Fruit fly (Drosophila melanogaster): ENCODE results near the gene CG16989.

Gene CG16989

dm6 chrX:771431-772064, 21.4 kb upstream of the CG16989 start (continued):
- peak; percentile 52 for TF ChIP-seq CG2712 (tag; optimal IDR thresholded peaks at IDR 0.05)
- TF ChIP-seq Lpt (GFP tag; optimal IDR thresholded peaks at IDR 0.05): no peak
- peak; percentile 51 for TF ChIP-seq chn (GFP tag; optimal IDR thresholded peaks at IDR 0.05)
- peak; percentile 23 for TF ChIP-seq CG16815 (GFP tag; optimal IDR thresholded peaks at IDR 0.05)
- TF ChIP-seq rib (GFP tag; IDR thresholded peaks at IDR 0.05): no peak
- TF ChIP-seq Atf6 (GFP tag; IDR thresholded peaks at IDR 0.05): no peak
- TF ChIP-seq gt (GFP tag; IDR thresholded peaks at IDR 0.05): no peak
- TF ChIP-seq Xrp1 (GFP tag; IDR thresholded peaks at IDR 0.05): peak; percentile 72; the same call in 1 of the 2 replicates
- no peak for TF ChIP-seq trh (GFP tag; optimal IDR thresholded peaks at IDR 0.05)
- TF ChIP-seq H15 (GFP tag; IDR thresholded peaks at IDR 0.05): 0 out of 3 replicates have a peak, but pooled peaks have one; percentile 19
- TF ChIP-seq sc (optimal IDR thresholded peaks at IDR 0.05): no peak
- no peak for TF ChIP-seq sc (GFP tag; optimal IDR thresholded peaks at IDR 0.05)
- peak; percentile 55 for TF ChIP-seq CG11504 (tag; optimal IDR thresholded peaks at IDR 0.05)
- TF ChIP-seq mam (GFP tag; optimal IDR thresholded peaks at IDR 0.05): no peak
- 0 out of 2 replicates have a peak, but pooled peaks have one; percentile 20 for TF ChIP-seq peb (GFP tag; IDR thresholded peaks at IDR 0.05)
- no peak for TF ChIP-seq CG14667 (GFP tag; IDR thresholded peaks at IDR 0.05)
- no peak for TF ChIP-seq CG18011 (GFP tag; optimal IDR thresholded peaks at IDR 0.05)
- no peak for TF ChIP-seq lov (optimal IDR thresholded peaks at IDR 0.05)
- 0 out of 3 replicates have a peak, but pooled peaks have one; percentile 50 for TF ChIP-seq lov (GFP tag; IDR thresholded peaks at IDR 0.05)
- no peak for TF ChIP-seq nom (GFP tag; optimal IDR thresholded peaks at IDR 0.05)
- no peak for TF ChIP-seq vnd (GFP tag; IDR thresholded peaks at IDR 0.05; ENCODE audit: partially characterized antibody)
- no peak for TF ChIP-seq CG16779 (GFP tag; IDR thresholded peaks at IDR 0.05)
- no peak for TF ChIP-seq nau (GFP tag; optimal IDR thresholded peaks at IDR 0.05)
- TF ChIP-seq Rfx (GFP tag; IDR thresholded peaks at IDR 0.05): no peak
- no peak for TF ChIP-seq emc (GFP tag; optimal IDR thresholded peaks at IDR 0.05)
- TF ChIP-seq so (GFP tag; IDR thresholded peaks at IDR 0.05): 0 out of 3 replicates have a peak, but pooled peaks have one; percentile 22
- no peak for TF ChIP-seq br (optimal IDR thresholded peaks at IDR 0.05)
- peak; percentile 45 for TF ChIP-seq CG14710 (tag; optimal IDR thresholded peaks at IDR 0.05)
- TF ChIP-seq pum (GFP tag; optimal IDR thresholded peaks at IDR 0.05): peak; percentile 35
- no peak for TF ChIP-seq CG11560 (tag; IDR thresholded peaks at IDR 0.05)
- peak; percentile 51 for TF ChIP-seq dmrt99B (tag; optimal IDR thresholded peaks at IDR 0.05)
- no peak for TF ChIP-seq CG43689 (GFP tag; IDR thresholded peaks at IDR 0.05)
- TF ChIP-seq Sox100B (GFP tag; optimal IDR thresholded peaks at IDR 0.05): peak; percentile 1
- TF ChIP-seq CG10543 (GFP tag; optimal IDR thresholded peaks at IDR 0.05): no peak
- peak; percentile 28 for TF ChIP-seq bab2 (GFP tag; optimal IDR thresholded peaks at IDR 0.05)
- TF ChIP-seq stc (GFP tag; IDR thresholded peaks at IDR 0.05): no peak
- no peak for TF ChIP-seq BtbVII (GFP tag; optimal IDR thresholded peaks at IDR 0.05)
- TF ChIP-seq CG7786 (GFP tag; optimal IDR thresholded peaks at IDR 0.05): peak; percentile 14
- TF ChIP-seq CG8944 (GFP tag; optimal IDR thresholded peaks at IDR 0.05): peak; percentile 21
- TF ChIP-seq Mrtf (GFP tag; IDR thresholded peaks at IDR 0.05): no peak
- TF ChIP-seq tin (GFP tag; optimal IDR thresholded peaks at IDR 0.05): peak; percentile 57
- no peak for TF ChIP-seq CG11723 (GFP tag; optimal IDR thresholded peaks at IDR 0.05)
- peak; percentile 59 for TF ChIP-seq ara (GFP tag; IDR thresholded peaks at IDR 0.05)
- TF ChIP-seq Hey (tag; optimal IDR thresholded peaks at IDR 0.05): no peak
- no peak for TF ChIP-seq CG9437 (GFP tag; optimal IDR thresholded peaks at IDR 0.05)
- no peak for TF ChIP-seq chinmo (GFP tag; IDR thresholded peaks at IDR 0.05; ENCODE audit: partially characterized antibody)
- peak; percentile 4 for TF ChIP-seq CG13775 (GFP tag; optimal IDR thresholded peaks at IDR 0.05)
- TF ChIP-seq Ets97D (GFP tag; optimal IDR thresholded peaks at IDR 0.05): no peak
- TF ChIP-seq CG30403 (GFP tag; optimal IDR thresholded peaks at IDR 0.05): peak; percentile 31
- no peak for TF ChIP-seq CG14441 (GFP tag; IDR thresholded peaks at IDR 0.05)
- TF ChIP-seq Max (GFP tag; optimal IDR thresholded peaks at IDR 0.05): no peak
- peak; percentile 9 for TF ChIP-seq CG1529 (GFP tag; optimal IDR thresholded peaks at IDR 0.05)
